Worm (Caenorhabditis elegans) whole organism, early embryonic: ENCODE results near the gene T15B12.2.

ENCODE experiments used
- ets-7 ChIP-seq: sonication (generic microtip); optimal IDR thresholded peaks from 2 replicates; lab custom pipeline; 2016; ENCODE audit warnings: missing genotype, missing genetic modification characterization, missing compliant biosample characterization
- hnd-1 ChIP-seq: sonication (generic microtip); optimal IDR thresholded peaks from 2 replicates; lab custom pipeline; 2016; ENCODE audit warnings: missing genetic modification characterization, missing compliant biosample characterization
- tra-4 ChIP-seq: sonication (generic microtip); optimal IDR thresholded peaks from 2 replicates; lab custom pipeline; 2017; ENCODE audit warnings: missing genetic modification characterization, missing compliant biosample characterization

ce11 chrIII:5285484-5285883 is 16.2 kb downstream of the T15B12.2 start:
- TF ChIP-seq ets-7 (tag; lab: Kevin White, UChicago): no peak
- TF ChIP-seq hnd-1 (tag; lab: Kevin White, UChicago): no peak
- no peak for TF ChIP-seq tra-4 (tag; lab: Kevin White, UChicago)
